Worm (Caenorhabditis elegans) whole organism, L4 larva: ENCODE data around the gene F07A11.1.

Experiments used
- Y75B8A.6 ChIP-seq: fragments of 200-800 bp; sonication (Bioruptor generic); IDR thresholded peaks from 2 replicates; pipeline ENCODE4 v1.3.6; 2022; ENCODE audit warnings: missing genetic modification reagents, missing genetic modification characterization, missing compliant biosample characterization
- aly-2 ChIP-seq: sonication (generic microtip); optimal IDR thresholded peaks from 2 replicates; lab custom pipeline; 2018; ENCODE audit warnings: missing biosample characterization, missing genetic modification characterization
- ama-1 ChIP-seq: fragments of 150-350 bp; optimal IDR thresholded peaks from 2 replicates; lab custom pipeline; 2014; ENCODE audit warnings: inconsistent platforms, mixed read lengths
- cey-2 ChIP-seq: sonication (generic microtip); optimal IDR thresholded peaks from 3 replicates; lab custom pipeline; 2017; ENCODE audit warnings: missing genetic modification characterization, mild to moderate bottlenecking, missing compliant biosample characterization, antibody characterized with exemption, borderline replicate concordance; ENCODE audit not compliant: insufficient read depth
- duxl-1 ChIP-seq: sonication (generic microtip); optimal IDR thresholded peaks from 2 replicates; lab custom pipeline; 2016; ENCODE audit warnings: mild to moderate bottlenecking, missing genetic modification characterization, moderate library complexity, missing compliant biosample characterization; ENCODE audit not compliant: poor library complexity
- hmg-1.1 ChIP-seq: fragments of 200-800 bp; sonication (Bioruptor generic); IDR thresholded peaks from 2 replicates; pipeline ENCODE4 v1.3.6; 2022; ENCODE audit warnings: missing genetic modification reagents, missing genetic modification characterization, missing compliant biosample characterization
- lim-7 ChIP-seq: fragments of 200-800 bp; sonication (Bioruptor generic); IDR thresholded peaks from 2 replicates; pipeline ENCODE4 v1.3.6; 2022; ENCODE audit warnings: missing genetic modification characterization, missing compliant biosample characterization
- lin-13 ChIP-seq: fragments of 150-350 bp; optimal IDR thresholded peaks from 2 replicates; lab custom pipeline; 2014; ENCODE audit warnings: missing biosample characterization, missing genetic modification reagents, missing genetic modification characterization
- lin-39 ChIP-seq: fragments of 150-350 bp; optimal IDR thresholded peaks from 2 replicates; lab custom pipeline; 2014; ENCODE audit warnings: missing biosample characterization, missing genetic modification reagents, missing genetic modification characterization
- mdl-1 ChIP-seq, 2 experiments: fragments of 150-350 bp in 1 of 2; sonication (generic microtip) in 1 of 2; optimal IDR thresholded peaks; 2 replicates each; lab custom pipeline; 2014 to 2017; ENCODE audit warnings: missing biosample characterization in 2 of 2, missing genetic modification characterization in 2 of 2
- mep-1 ChIP-seq: fragments of 150-350 bp; sonication (generic microtip); optimal IDR thresholded peaks from 3 replicates; lab custom pipeline; 2014; ENCODE audit warnings: missing biosample characterization, missing genetic modification characterization
- nhr-76 ChIP-seq: fragments of 150-350 bp; optimal IDR thresholded peaks from 2 replicates; lab custom pipeline; 2014; ENCODE audit warnings: missing biosample characterization, missing genetic modification characterization
- zfp-3 ChIP-seq: fragments of 200-800 bp; sonication (Bioruptor generic); conservative IDR thresholded peaks from 2 replicates; pipeline ENCODE4 v1.3.6; 2022; ENCODE audit warnings: missing genetic modification reagents, missing genetic modification characterization, missing compliant biosample characterization
- ztf-11 ChIP-seq: fragments of 150-350 bp; optimal IDR thresholded peaks from 2 replicates; lab custom pipeline; 2014; ENCODE audit warnings: missing biosample characterization, missing genetic modification characterization

DNA sequence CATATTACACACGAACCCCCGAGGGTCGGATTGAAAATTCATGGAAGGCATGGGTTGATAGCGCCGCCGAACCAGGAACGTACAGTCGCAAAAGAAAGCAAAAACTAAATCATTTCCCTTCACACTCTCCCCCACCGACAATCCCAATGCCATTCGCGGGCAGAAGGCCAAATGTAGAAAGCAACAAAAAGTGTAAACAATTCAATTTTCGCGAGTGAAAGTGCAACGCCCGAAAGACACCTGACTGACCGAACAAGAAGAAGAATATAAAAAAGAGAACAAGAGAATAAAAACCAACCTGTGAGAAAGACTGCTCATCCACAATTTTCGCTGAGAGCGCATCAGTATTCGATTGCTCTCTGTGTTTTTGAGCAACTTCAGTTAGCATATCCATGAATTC is 25.8 kb upstream of the F07A11.1 start:
- TF ChIP-seq cey-2 (tag; lab: Kevin White, UChicago) (no peak), nhr-76 (tag; lab: Kevin White, UChicago) (no peak), ama-1 (peak; percentile 90), mep-1 (tag; lab: Kevin White, UChicago) (peak; percentile 82), ztf-11 (tag; lab: Kevin White, UChicago) (no peak), lim-7 (no peak), aly-2 (tag; lab: Kevin White, UChicago) (peak; percentile 38), zfp-3 (GFP tag; lab: Robert Waterston, UW) (no peak), hmg-1.1 (GFP tag; lab: Robert Waterston, UW) (0 out of 2 replicates have a peak, but pooled peaks have one; percentile 10), lin-39 (tag; lab: Kevin White, UChicago) (no peak), mdl-1 (tag; optimal IDR thresholded peaks at IDR 0.05; lab: Kevin White, UChicago) (peak in 1 of 2 experiments; percentile 40), lin-13 (GFP tag; lab: Kevin White, UChicago) (no peak), duxl-1 (tag; lab: Kevin White, UChicago) (no peak), Y75B8A.6 (GFP tag; lab: Robert Waterston, UW) (no peak)
